Fruit fly (Drosophila melanogaster) whole organism, prepupa: ENCODE results near the gene CG1146.
A peak's percentile ranks its signal among the peaks of the same experiment; 100 is the strongest.

Experiments
- Blimp-1 ChIP-seq: fragments of 200-800 bp; sonication (Bioruptor generic); optimal IDR thresholded peaks from 3 replicates; lab custom pipeline; 2017; ENCODE audit warnings: missing biosample characterization, missing genetic modification characterization, mild to moderate bottlenecking, moderate library complexity, missing genetic modification reagents
- CG10631 ChIP-seq: fragments of 200-800 bp; sonication (Bioruptor generic); optimal IDR thresholded peaks from 2 replicates; lab custom pipeline; 2016; ENCODE audit warnings: missing biosample characterization, missing genetic modification characterization
- CG10669 ChIP-seq: fragments of 200-800 bp; sonication (Bioruptor generic); optimal IDR thresholded peaks from 3 replicates; lab custom pipeline; 2018; ENCODE audit warnings: missing biosample characterization, mild to moderate bottlenecking, missing genetic modification characterization, moderate library complexity
- CG11294 ChIP-seq: fragments of 200-800 bp; sonication (Bioruptor generic); IDR thresholded peaks from 2 replicates; pipeline ENCODE4 v1.3.6; 2022; ENCODE audit warnings: missing biosample characterization, missing genetic modification characterization
- CG11762 ChIP-seq: fragments of 200-800 bp; sonication (Bioruptor generic); optimal IDR thresholded peaks from 3 replicates; lab custom pipeline; 2016; ENCODE audit warnings: missing biosample characterization, missing genetic modification characterization; ENCODE audit not compliant: insufficient read depth
- CG11902 ChIP-seq: fragments of 200-800 bp; sonication (Bioruptor generic); optimal IDR thresholded peaks from 3 replicates; lab custom pipeline; 2016; ENCODE audit warnings: missing biosample characterization, missing genetic modification characterization
- CG15336 ChIP-seq: fragments of 200-800 bp; sonication (Bioruptor generic); IDR thresholded peaks from 2 replicates; pipeline ENCODE4 v1.3.6; 2022; ENCODE audit warnings: missing biosample characterization, missing genetic modification characterization
- CG1621 ChIP-seq: fragments of 200-800 bp; sonication (Bioruptor generic); optimal IDR thresholded peaks from 3 replicates; lab custom pipeline; 2018; ENCODE audit warnings: missing biosample characterization, mild to moderate bottlenecking, missing genetic modification characterization
- CG16779 ChIP-seq: fragments of 200-800 bp; sonication (Bioruptor generic); optimal IDR thresholded peaks from 3 replicates; lab custom pipeline; 2017; ENCODE audit warnings: missing biosample characterization, mild to moderate bottlenecking, missing genetic modification characterization
- CG3032 ChIP-seq: fragments of 200-800 bp; optimal IDR thresholded peaks from 2 replicates; lab custom pipeline; 2019; ENCODE audit warnings: missing biosample characterization, mild to moderate bottlenecking, missing genetic modification characterization, moderate library complexity
- CG31627 ChIP-seq: fragments of 200-800 bp; sonication (Bioruptor generic); optimal IDR thresholded peaks from 3 replicates; lab custom pipeline; 2016; ENCODE audit warnings: missing biosample characterization, missing genetic modification characterization
- CG32006 ChIP-seq: fragments of 200-800 bp; sonication (Bioruptor generic); optimal IDR thresholded peaks from 3 replicates; lab custom pipeline; 2017; ENCODE audit warnings: missing biosample characterization, mild to moderate bottlenecking, missing genetic modification characterization
- CG34406 ChIP-seq: fragments of 200-800 bp; sonication (Bioruptor generic); optimal IDR thresholded peaks from 3 replicates; lab custom pipeline; 2016; ENCODE audit warnings: missing biosample characterization, missing genetic modification characterization
- CG4318 ChIP-seq: fragments of 200-800 bp; sonication (Bioruptor generic); optimal IDR thresholded peaks from 3 replicates; lab custom pipeline; 2017; ENCODE audit warnings: missing biosample characterization, mild to moderate bottlenecking, missing genetic modification characterization
- CG6163 ChIP-seq: fragments of 200-800 bp; sonication (Bioruptor generic); IDR thresholded peaks from 3 replicates; pipeline ENCODE4 v1.3.6; 2022; ENCODE audit warnings: missing biosample characterization, missing genetic modification characterization
- CG6276 ChIP-seq: fragments of 200-800 bp; sonication (Bioruptor generic); optimal IDR thresholded peaks from 2 replicates; lab custom pipeline; 2017; ENCODE audit warnings: missing biosample characterization, mild to moderate bottlenecking, missing genetic modification characterization
- CG6792 ChIP-seq: fragments of 200-800 bp; sonication (Bioruptor generic); optimal IDR thresholded peaks from 3 replicates; lab custom pipeline; 2016; ENCODE audit warnings: missing biosample characterization, missing genetic modification characterization
- CG6808 ChIP-seq: fragments of 200-800 bp; sonication (Bioruptor generic); optimal IDR thresholded peaks from 3 replicates; lab custom pipeline; 2017; ENCODE audit warnings: missing biosample characterization, missing genetic modification characterization, mild to moderate bottlenecking, moderate library complexity, missing genetic modification reagents
- CG7368 ChIP-seq: fragments of 200-800 bp; sonication (Bioruptor generic); optimal IDR thresholded peaks from 3 replicates; lab custom pipeline; 2016; ENCODE audit warnings: missing biosample characterization, missing genetic modification characterization
- CG8119 ChIP-seq: fragments of 200-800 bp; sonication (Bioruptor generic); IDR thresholded peaks from 3 replicates; pipeline ENCODE4 v1.3.6; 2022; ENCODE audit warnings: missing biosample characterization, missing genetic modification characterization
- CG8632 ChIP-seq: fragments of 200-800 bp; sonication (Bioruptor generic); optimal IDR thresholded peaks from 3 replicates; lab custom pipeline; 2016; ENCODE audit warnings: missing biosample characterization, missing genetic modification characterization
- CG9139 ChIP-seq: fragments of 200-800 bp; sonication (Bioruptor generic); optimal IDR thresholded peaks from 3 replicates; lab custom pipeline; 2017; ENCODE audit warnings: missing biosample characterization, mild to moderate bottlenecking, missing genetic modification characterization
- Eip75B ChIP-seq: fragments of 200-800 bp; sonication (Bioruptor generic); optimal IDR thresholded peaks from 3 replicates; lab custom pipeline; 2016; ENCODE audit warnings: missing biosample characterization, missing genetic modification characterization
- Eip78C ChIP-seq: fragments of 200-800 bp; sonication (Bioruptor generic); peaks from one replicate; lab custom pipeline; 2016; ENCODE audit warnings: missing biosample characterization, missing genetic modification characterization
- Eip93F ChIP-seq: fragments of 200-800 bp; sonication (Bioruptor generic); optimal IDR thresholded peaks from 2 replicates; lab custom pipeline; 2016; ENCODE audit warnings: missing biosample characterization, mild to moderate bottlenecking, missing genetic modification characterization
- Ets21C ChIP-seq: fragments of 200-800 bp; sonication (Bioruptor generic); optimal IDR thresholded peaks from 3 replicates; lab custom pipeline; 2016; ENCODE audit warnings: missing biosample characterization, missing genetic modification characterization
- Ets96B ChIP-seq: fragments of 200-800 bp; optimal IDR thresholded peaks from 2 replicates; lab custom pipeline; 2019; ENCODE audit warnings: missing biosample characterization, mild to moderate bottlenecking, missing genetic modification characterization, moderate library complexity
- Gug ChIP-seq: fragments of 200-800 bp; sonication (Bioruptor generic); IDR thresholded peaks from 2 replicates; pipeline ENCODE4 v1.3.6; 2022; ENCODE audit warnings: missing biosample characterization, missing genetic modification characterization
- Hr38 ChIP-seq: sonication (Bioruptor generic); optimal IDR thresholded peaks from 2 replicates; lab custom pipeline; 2016; ENCODE audit warnings: missing biosample characterization, missing genetic modification characterization
- Hr39 ChIP-seq: fragments of 200-800 bp; sonication (Bioruptor generic); optimal IDR thresholded peaks from 2 replicates; lab custom pipeline; 2016; ENCODE audit warnings: missing biosample characterization, missing genetic modification characterization
- Hr4 ChIP-seq: fragments of 200-800 bp; sonication (Bioruptor generic); optimal IDR thresholded peaks from 3 replicates; lab custom pipeline; 2016; ENCODE audit warnings: missing biosample characterization, missing genetic modification characterization
- Met ChIP-seq: fragments of 200-800 bp; sonication (Bioruptor generic); optimal IDR thresholded peaks from 3 replicates; lab custom pipeline; 2016; ENCODE audit warnings: missing biosample characterization, missing genetic modification characterization
- OdsH ChIP-seq: fragments of 200-800 bp; sonication (Bioruptor generic); optimal IDR thresholded peaks from 3 replicates; lab custom pipeline; 2016; ENCODE audit warnings: missing biosample characterization, missing genetic modification characterization
- Smox ChIP-seq: fragments of 200-800 bp; sonication (Bioruptor generic); optimal IDR thresholded peaks from 3 replicates; lab custom pipeline; 2016; ENCODE audit warnings: missing biosample characterization, missing genetic modification characterization
- Sox14 ChIP-seq: fragments of 200-800 bp; sonication (Bioruptor generic); optimal IDR thresholded peaks from 3 replicates; lab custom pipeline; 2016; ENCODE audit warnings: missing biosample characterization, missing genetic modification characterization
- Sox15 ChIP-seq: fragments of 200-800 bp; sonication (Bioruptor generic); optimal IDR thresholded peaks from 3 replicates; lab custom pipeline; 2016; ENCODE audit warnings: missing biosample characterization, missing genetic modification characterization
- acj6 ChIP-seq: fragments of 200-800 bp; sonication (Bioruptor generic); optimal IDR thresholded peaks from 3 replicates; lab custom pipeline; 2016; ENCODE audit warnings: missing biosample characterization, missing genetic modification characterization
- cyc ChIP-seq: fragments of 200-800 bp; sonication (Bioruptor generic); optimal IDR thresholded peaks from 3 replicates; lab custom pipeline; 2016; ENCODE audit warnings: missing biosample characterization, missing genetic modification characterization
- dac ChIP-seq: fragments of 200-800 bp; sonication (Bioruptor generic); optimal IDR thresholded peaks from 2 replicates; lab custom pipeline; 2017; ENCODE audit warnings: missing biosample characterization, mild to moderate bottlenecking, missing genetic modification characterization
- esn ChIP-seq: fragments of 200-800 bp; sonication (Bioruptor generic); optimal IDR thresholded peaks from 2 replicates; lab custom pipeline; 2016; ENCODE audit warnings: missing biosample characterization, mild to moderate bottlenecking, missing genetic modification characterization, moderate library complexity
- fd59A ChIP-seq: fragments of 200-800 bp; sonication (Bioruptor generic); optimal IDR thresholded peaks from 2 replicates; lab custom pipeline; 2017; ENCODE audit warnings: missing biosample characterization, mild to moderate bottlenecking, missing genetic modification characterization, missing genetic modification reagents
- fd85E ChIP-seq: fragments of 200-800 bp; sonication (Bioruptor generic); optimal IDR thresholded peaks from 3 replicates; lab custom pipeline; 2016; ENCODE audit warnings: missing biosample characterization, missing genetic modification characterization
- fkh ChIP-seq: fragments of 200-800 bp; sonication (Bioruptor generic); optimal IDR thresholded peaks from 3 replicates; lab custom pipeline; 2017; ENCODE audit warnings: missing biosample characterization, mild to moderate bottlenecking, missing genetic modification characterization, moderate library complexity
- lz ChIP-seq: fragments of 200-800 bp; sonication (Bioruptor generic); optimal IDR thresholded peaks from 3 replicates; lab custom pipeline; 2016; ENCODE audit warnings: missing biosample characterization, missing genetic modification characterization
- net ChIP-seq: fragments of 200-800 bp; sonication (Bioruptor generic); optimal IDR thresholded peaks from 3 replicates; lab custom pipeline; 2016; ENCODE audit warnings: missing biosample characterization, missing genetic modification characterization
- salr ChIP-seq, 2 experiments: fragments of 200-800 bp; sonication (Bioruptor generic); optimal IDR thresholded peaks; 3 replicates each; lab custom pipeline; 2016 to 2018; ENCODE audit warnings: missing biosample characterization in 2 of 2, missing genetic modification characterization in 2 of 2, mild to moderate bottlenecking in 1 of 2
- spab ChIP-seq: fragments of 200-800 bp; sonication (Bioruptor generic); optimal IDR thresholded peaks from 2 replicates; lab custom pipeline; 2017; ENCODE audit warnings: missing biosample characterization, mild to moderate bottlenecking, missing genetic modification characterization, missing genetic modification reagents
- vri ChIP-seq: fragments of 200-800 bp; sonication (Bioruptor generic); optimal IDR thresholded peaks from 3 replicates; lab custom pipeline; 2016; ENCODE audit warnings: missing biosample characterization, mild to moderate bottlenecking, missing genetic modification characterization

The CG1146 gene

DNA sequence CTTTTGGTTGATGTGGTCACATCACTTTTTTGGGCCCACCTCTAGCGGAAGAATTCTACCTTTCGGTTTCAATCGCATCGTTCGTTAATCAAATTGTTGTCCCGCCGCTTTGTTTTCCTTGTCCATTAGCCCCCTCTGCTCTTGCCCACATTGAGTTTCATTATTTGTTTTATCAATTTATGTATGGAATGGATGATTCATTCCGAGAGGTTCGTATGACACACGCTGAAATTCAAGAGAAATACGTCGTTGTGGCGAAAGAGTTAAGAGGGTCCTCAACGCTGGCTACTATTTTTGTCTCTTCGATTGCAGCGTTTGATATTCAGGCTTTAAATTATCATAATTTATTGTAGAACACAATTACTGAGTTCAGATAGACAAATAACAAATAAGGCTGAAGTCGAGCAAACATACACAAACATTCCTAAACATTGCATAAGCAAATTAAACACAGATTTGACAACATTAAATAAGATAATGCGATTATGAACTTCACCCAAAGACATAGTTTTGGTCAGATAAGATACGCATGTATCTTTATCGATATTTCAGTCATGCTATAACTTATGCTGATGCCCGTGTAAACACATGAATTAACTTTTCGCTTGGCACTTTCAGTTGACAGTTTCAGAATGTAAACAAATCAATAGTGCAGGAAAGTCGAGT lies 5.0 kb downstream of the CG1146 start:
- TF ChIP-seq CG11294: no peak
- TF ChIP-seq Eip78C (GFP tag; lab: Kevin White, UChicago): no peak
- TF ChIP-seq Blimp-1 (GFP tag; lab: Kevin White, UChicago): peak; percentile 19
- TF ChIP-seq Eip93F (GFP tag; lab: Kevin White, UChicago): peak; percentile 12
- peak; percentile 76 for TF ChIP-seq fkh (GFP tag; lab: Kevin White, UChicago)
- peak; percentile 38 for TF ChIP-seq vri (GFP tag; lab: Kevin White, UChicago)
- TF ChIP-seq Sox14 (GFP tag; lab: Kevin White, UChicago): peak; percentile 42

DNA sequence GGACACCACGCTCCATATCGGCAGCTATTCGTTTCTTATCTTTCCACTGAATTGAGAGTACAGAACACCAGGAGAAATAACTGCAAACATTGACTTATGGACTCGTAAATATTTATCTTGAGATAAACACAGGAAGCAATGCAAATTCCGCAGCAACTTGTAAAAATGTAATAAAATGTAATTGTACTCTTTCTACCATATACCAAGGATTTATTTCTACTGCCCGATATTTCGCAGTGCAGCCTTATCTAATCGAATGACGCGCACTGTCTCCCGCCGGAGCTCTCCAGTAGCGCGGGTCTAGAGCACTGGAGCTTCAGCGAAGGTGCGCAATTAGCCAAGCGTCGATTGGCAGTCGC lies 5.6 kb downstream of the CG1146 start:
- TF ChIP-seq CG32006 (GFP tag; lab: Kevin White, UChicago) (peak; percentile 77), fkh (GFP tag; lab: Kevin White, UChicago) (peak; percentile 67), Ets96B (tag; lab: Kevin White, UChicago) (peak; percentile 88), CG8632 (GFP tag; lab: Kevin White, UChicago) (peak; percentile 84), fd59A (GFP tag; lab: Kevin White, UChicago) (peak; percentile 40), CG6792 (GFP tag; lab: Kevin White, UChicago) (peak; percentile 89), net (GFP tag; lab: Kevin White, UChicago) (peak; percentile 82), vri (GFP tag; lab: Kevin White, UChicago) (peak; percentile 93), CG11762 (GFP tag; lab: Kevin White, UChicago) (peak; percentile 87), Eip75B (peak; percentile 91), CG34406 (peak; percentile 89), CG6163 (peak; percentile 95), esn (GFP tag; lab: Kevin White, UChicago) (peak; percentile 93), Hr4 (GFP tag; lab: Kevin White, UChicago) (peak; percentile 76), Hr39 (peak; percentile 87), Gug (peak; percentile 83), CG4318 (GFP tag; lab: Kevin White, UChicago) (peak; percentile 65), spab (GFP tag; lab: Kevin White, UChicago) (peak; percentile 82), Sox15 (GFP tag; lab: Kevin White, UChicago) (peak; percentile 78), CG15336 (peak; percentile 84), CG8119 (peak; percentile 87), CG16779 (tag; lab: Kevin White, UChicago) (peak; percentile 89), CG11902 (GFP tag; lab: Kevin White, UChicago) (peak; percentile 82), Smox (GFP tag; lab: Kevin White, UChicago) (peak; percentile 90), OdsH (peak; percentile 83), acj6 (peak; percentile 83), Ets21C (GFP tag; lab: Kevin White, UChicago) (peak; percentile 79), CG10631 (peak; percentile 77), CG6808 (peak; percentile 87), CG31627 (GFP tag; lab: Kevin White, UChicago) (peak; percentile 86), CG10669 (GFP tag; lab: Kevin White, UChicago) (peak; percentile 91), CG6276 (GFP tag; lab: Kevin White, UChicago) (peak; percentile 81), Hr38 (no peak), CG7368 (GFP tag; lab: Kevin White, UChicago) (peak; percentile 92), CG11294 (peak; percentile 82), CG1621 (tag; lab: Kevin White, UChicago) (peak; percentile 61), CG9139 (GFP tag; lab: Kevin White, UChicago) (peak; percentile 87), salr (GFP tag; optimal IDR thresholded peaks at IDR 0.05; lab: Kevin White, UChicago) (peak; percentile 54 to 58), lz (GFP tag; lab: Kevin White, UChicago) (peak; percentile 91), dac (GFP tag; lab: Kevin White, UChicago) (peak; percentile 51), Sox14 (GFP tag; lab: Kevin White, UChicago) (peak; percentile 86), Eip78C (GFP tag; lab: Kevin White, UChicago) (peak; percentile 98), CG3032 (tag; lab: Kevin White, UChicago) (peak; percentile 71), Met (peak; percentile 89), fd85E (GFP tag; lab: Kevin White, UChicago) (peak; percentile 78), cyc (GFP tag; lab: Kevin White, UChicago) (peak; percentile 91)
